Fruit fly (Drosophila melanogaster): Measurements from ENCODE around the gene Gr39a.
A peak's percentile ranks its signal among the peaks of the same experiment; 100 is the strongest.

Gene Gr39a

DNA sequence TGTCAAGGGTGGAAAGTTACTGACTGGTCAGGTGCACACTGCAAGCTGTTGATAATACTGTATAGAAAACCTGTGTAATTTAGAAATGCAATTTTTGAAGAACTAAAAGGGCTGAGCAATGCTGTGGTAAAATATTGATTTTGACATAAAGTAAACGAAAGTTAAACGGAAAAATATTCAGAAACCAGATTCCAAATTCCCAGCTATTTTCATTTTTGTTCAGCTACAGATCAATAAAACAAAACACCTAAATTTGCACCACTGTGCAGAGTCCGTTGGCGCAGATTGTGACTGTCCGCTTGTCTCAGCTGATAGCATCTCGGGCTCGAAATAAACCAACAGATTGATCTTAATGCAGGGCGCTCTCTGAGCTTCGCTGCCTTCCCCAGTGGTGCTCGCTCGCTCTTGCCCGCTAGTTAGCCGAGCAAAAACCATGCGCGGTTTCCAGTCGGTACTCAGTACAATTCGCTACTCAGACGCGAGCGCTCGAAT is 23.4 kb downstream of the Gr39a start, which contains the start of gene CG46314:
Gene CG46314, plus strand, starts transcription at position 452 of the 492 bp plus-strand sequence.
- TF ChIP-seq bab1 (GFP tag; optimal IDR thresholded peaks at IDR 0.05): no peak
- no peak for TF ChIP-seq Clk (GFP tag; optimal IDR thresholded peaks at IDR 0.05)
- no peak for TF ChIP-seq CG5204 (GFP tag; optimal IDR thresholded peaks at IDR 0.05)
- no peak for TF ChIP-seq CG14711 (tag; optimal IDR thresholded peaks at IDR 0.05)
- TF ChIP-seq tj (GFP tag; optimal IDR thresholded peaks at IDR 0.05): no peak
- no peak for TF ChIP-seq CG11617 (GFP tag; optimal IDR thresholded peaks at IDR 0.05)
- TF ChIP-seq toe (GFP tag; optimal IDR thresholded peaks at IDR 0.05): no peak
- peak; percentile 32 for TF ChIP-seq Hr96 (GFP tag; optimal IDR thresholded peaks at IDR 0.05)
- no peak for TF ChIP-seq cnc (optimal IDR thresholded peaks at IDR 0.05)
- TF ChIP-seq Crg-1 (GFP tag; optimal IDR thresholded peaks at IDR 0.05): no peak
- peak; percentile 21 for TF ChIP-seq pad (GFP tag; optimal IDR thresholded peaks at IDR 0.05)
- TF ChIP-seq CG33017 (tag; optimal IDR thresholded peaks at IDR 0.05): no peak
- TF ChIP-seq Mnt (GFP tag; optimal IDR thresholded peaks at IDR 0.05): no peak
- peak; percentile 20 for TF ChIP-seq ovo (GFP tag; optimal IDR thresholded peaks at IDR 0.05)
- TF ChIP-seq CG7101 (tag; optimal IDR thresholded peaks at IDR 0.05): no peak
- no peak for TF ChIP-seq kay (GFP tag; ENCODE audit: borderline replicate concordance)
- peak; percentile 61 for TF ChIP-seq CG12768 (GFP tag; optimal IDR thresholded peaks at IDR 0.05)
- TF ChIP-seq CG7045 (GFP tag; optimal IDR thresholded peaks at IDR 0.05): no peak
- no peak for TF ChIP-seq cic (GFP tag; optimal IDR thresholded peaks at IDR 0.05)
- no peak for TF ChIP-seq CG1620 (GFP tag; optimal IDR thresholded peaks at IDR 0.05)

DNA sequence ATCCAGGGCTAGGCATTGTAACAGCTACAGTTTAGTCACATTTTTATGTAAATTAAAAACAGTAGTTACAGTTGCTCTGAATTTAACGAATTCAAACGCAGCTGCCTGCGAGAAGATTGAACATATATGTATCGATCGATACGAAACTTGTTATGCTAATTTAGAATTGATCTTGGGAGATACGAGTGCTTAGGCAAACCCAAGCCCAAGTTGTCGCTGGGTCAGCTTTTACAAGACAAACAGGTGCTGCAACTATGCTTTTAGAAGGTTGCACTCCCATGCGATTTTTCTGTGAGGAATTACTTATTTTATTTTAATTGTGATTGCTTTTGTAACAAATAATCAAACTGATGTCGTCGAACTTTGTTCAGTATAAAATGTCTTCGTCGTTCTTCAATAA is 26.2 kb downstream of the Gr39a start:
- TF ChIP-seq kay (GFP tag; ENCODE audit: borderline replicate concordance) (peak; percentile 84), CG33017 (tag; optimal IDR thresholded peaks at IDR 0.05) (no peak), Mnt (GFP tag; optimal IDR thresholded peaks at IDR 0.05) (no peak)

DNA sequence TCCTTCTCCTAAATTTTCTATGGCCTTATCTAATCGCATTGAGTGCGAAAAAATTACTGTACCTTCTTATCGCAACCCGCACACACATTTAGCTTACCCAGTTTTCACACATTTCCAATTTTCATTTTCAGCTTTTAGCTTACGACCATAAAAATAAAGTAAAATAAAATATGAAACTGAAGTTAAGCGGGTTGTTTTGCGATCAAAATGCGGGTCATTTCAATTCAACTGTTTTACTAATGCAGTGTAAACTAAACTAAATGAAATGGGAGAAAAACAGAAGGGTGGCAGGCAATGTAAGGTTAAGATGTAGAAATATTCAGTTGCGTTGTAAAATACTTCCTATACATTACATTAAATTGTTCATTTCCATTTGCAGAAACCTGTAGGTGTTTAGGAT is 31.6 kb downstream of the Gr39a start:
- TF ChIP-seq bab1 (GFP tag; optimal IDR thresholded peaks at IDR 0.05): no peak
- peak; percentile 59 for TF ChIP-seq kay (GFP tag; ENCODE audit: borderline replicate concordance)

DNA sequence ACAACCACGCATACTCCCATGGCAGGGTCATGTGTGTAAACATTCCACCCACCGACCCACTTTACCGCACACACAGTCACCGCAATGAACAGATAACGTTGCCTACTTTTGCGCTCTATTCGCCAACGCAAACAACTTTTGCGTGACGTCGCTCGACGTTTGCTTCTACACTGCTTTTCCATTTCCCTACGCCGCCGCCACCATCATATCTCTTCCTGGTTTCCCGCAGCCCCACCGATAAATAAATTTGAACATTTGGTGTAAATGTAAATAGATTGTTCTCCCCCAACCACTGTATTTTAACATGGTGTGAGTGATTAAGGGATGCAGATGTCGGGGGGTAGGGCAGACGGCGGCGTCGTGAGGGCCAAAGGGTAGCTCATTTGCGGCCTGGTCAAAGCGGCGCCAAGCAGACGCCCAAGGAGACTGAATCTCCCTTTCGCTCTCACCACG is 33.9 kb downstream of the Gr39a start:
- TF ChIP-seq Mnt (GFP tag; optimal IDR thresholded peaks at IDR 0.05) (no peak), CG33017 (tag; optimal IDR thresholded peaks at IDR 0.05) (no peak), kay (GFP tag; ENCODE audit: borderline replicate concordance) (no peak), CG7045 (GFP tag; optimal IDR thresholded peaks at IDR 0.05) (no peak), CG5204 (GFP tag; optimal IDR thresholded peaks at IDR 0.05) (no peak)

DNA sequence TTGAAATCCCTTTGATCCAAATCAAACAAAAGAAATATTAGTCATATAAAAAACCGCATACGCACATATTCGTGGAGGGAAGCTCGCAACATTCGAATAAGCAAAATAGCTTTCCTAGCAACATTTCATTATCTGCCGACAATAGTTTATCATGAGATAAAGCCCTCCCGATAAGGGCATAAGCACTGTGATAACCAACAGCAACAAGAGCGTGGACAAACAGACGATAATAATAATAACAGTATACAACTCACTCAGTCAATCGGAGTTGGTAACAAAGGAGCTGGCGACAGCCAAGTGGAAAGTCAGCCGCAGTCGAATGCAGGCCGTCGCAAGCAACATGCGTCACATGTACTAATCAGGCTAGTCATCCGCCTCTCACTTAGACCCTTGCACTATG is 38.8 kb downstream of the Gr39a start:
- TF ChIP-seq CG7045 (GFP tag; optimal IDR thresholded peaks at IDR 0.05): no peak
- peak; percentile 26 for TF ChIP-seq kay (GFP tag; ENCODE audit: borderline replicate concordance)

DNA sequence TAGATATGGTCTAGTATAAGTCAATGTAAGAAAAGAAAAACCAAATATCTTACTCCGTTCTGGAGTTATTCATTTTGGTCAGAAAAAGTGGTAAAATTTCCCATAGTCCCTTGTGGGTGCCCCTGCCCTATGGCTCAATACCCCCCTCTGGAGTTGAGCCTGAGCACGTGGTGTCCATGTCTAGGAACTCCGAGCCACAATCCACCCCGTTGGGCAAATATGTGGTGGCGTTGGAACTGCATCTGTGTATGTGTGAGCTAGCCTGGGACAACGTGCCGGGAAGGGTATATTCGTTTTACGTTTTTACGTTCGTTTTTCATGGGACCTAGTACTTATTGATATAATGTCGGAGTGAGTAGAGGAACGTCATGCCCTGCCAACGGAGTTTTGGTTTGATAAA is 40.3 kb downstream of the Gr39a start:
- TF ChIP-seq Clk (GFP tag; optimal IDR thresholded peaks at IDR 0.05) (no peak), CG1620 (GFP tag; optimal IDR thresholded peaks at IDR 0.05) (no peak), cic (GFP tag; optimal IDR thresholded peaks at IDR 0.05) (no peak), Hr96 (GFP tag; optimal IDR thresholded peaks at IDR 0.05) (no peak), CG7045 (GFP tag; optimal IDR thresholded peaks at IDR 0.05) (no peak), toe (GFP tag; optimal IDR thresholded peaks at IDR 0.05) (no peak), CG12768 (GFP tag; optimal IDR thresholded peaks at IDR 0.05) (no peak), pad (GFP tag; optimal IDR thresholded peaks at IDR 0.05) (no peak), cnc (optimal IDR thresholded peaks at IDR 0.05) (no peak), CG11617 (GFP tag; optimal IDR thresholded peaks at IDR 0.05) (no peak), tj (GFP tag; optimal IDR thresholded peaks at IDR 0.05) (no peak), CG14711 (tag; optimal IDR thresholded peaks at IDR 0.05) (no peak), kay (GFP tag; ENCODE audit: borderline replicate concordance) (no peak), Mnt (GFP tag; optimal IDR thresholded peaks at IDR 0.05) (no peak), CG33017 (tag; optimal IDR thresholded peaks at IDR 0.05) (no peak), bab1 (GFP tag; optimal IDR thresholded peaks at IDR 0.05) (no peak), CG7101 (tag; optimal IDR thresholded peaks at IDR 0.05) (no peak), Crg-1 (GFP tag; optimal IDR thresholded peaks at IDR 0.05) (no peak), CG5204 (GFP tag; optimal IDR thresholded peaks at IDR 0.05) (no peak)

DNA sequence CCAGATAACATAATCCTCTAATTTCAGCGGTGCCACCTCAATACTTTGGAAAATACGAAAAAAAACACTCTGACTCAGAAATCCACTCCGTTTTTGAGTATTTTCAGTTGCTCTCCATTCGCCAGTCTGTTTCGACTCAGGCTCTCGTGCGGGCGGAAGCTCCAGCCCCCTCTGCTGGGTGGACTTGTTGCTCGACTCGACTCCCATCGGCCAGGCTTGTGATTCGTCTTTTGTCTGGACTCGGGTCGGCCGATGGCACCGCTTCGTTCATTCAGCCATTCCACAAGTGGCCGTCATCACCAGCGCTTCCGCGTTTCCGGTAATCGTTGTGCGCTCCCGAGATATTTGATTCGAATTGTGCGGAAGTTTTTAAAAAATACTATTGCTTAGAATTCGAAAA is 41.0 kb downstream of the Gr39a start, which contains the start of gene dimm:
Gene dimm, plus strand, starts transcription at position 255 of the 400 bp plus-strand sequence.
- TF ChIP-seq pad (GFP tag; optimal IDR thresholded peaks at IDR 0.05): no peak
- no peak for TF ChIP-seq CG33017 (tag; optimal IDR thresholded peaks at IDR 0.05)
- no peak for TF ChIP-seq Crg-1 (GFP tag; optimal IDR thresholded peaks at IDR 0.05)
- no peak for TF ChIP-seq Mnt (GFP tag; optimal IDR thresholded peaks at IDR 0.05)
- no peak for TF ChIP-seq cic (GFP tag; optimal IDR thresholded peaks at IDR 0.05)
- no peak for TF ChIP-seq kay (GFP tag; ENCODE audit: borderline replicate concordance)
- TF ChIP-seq CG5204 (GFP tag; optimal IDR thresholded peaks at IDR 0.05): no peak
- no peak for TF ChIP-seq CG7101 (tag; optimal IDR thresholded peaks at IDR 0.05)
- TF ChIP-seq toe (GFP tag; optimal IDR thresholded peaks at IDR 0.05): no peak
- TF ChIP-seq Clk (GFP tag; optimal IDR thresholded peaks at IDR 0.05): no peak
- no peak for TF ChIP-seq CG11617 (GFP tag; optimal IDR thresholded peaks at IDR 0.05)
- TF ChIP-seq bab1 (GFP tag; optimal IDR thresholded peaks at IDR 0.05): no peak
- no peak for TF ChIP-seq Hr96 (GFP tag; optimal IDR thresholded peaks at IDR 0.05)
- no peak for TF ChIP-seq ovo (GFP tag; optimal IDR thresholded peaks at IDR 0.05)
- TF ChIP-seq CG14711 (tag; optimal IDR thresholded peaks at IDR 0.05): no peak
- no peak for TF ChIP-seq CG12768 (GFP tag; optimal IDR thresholded peaks at IDR 0.05)
- TF ChIP-seq CG1620 (GFP tag; optimal IDR thresholded peaks at IDR 0.05): no peak
- TF ChIP-seq CG7045 (GFP tag; optimal IDR thresholded peaks at IDR 0.05): no peak
